Worm (Caenorhabditis elegans) whole organism, L1 larva: ENCODE data around the gene F58A6.2.

Experiments used
- C04F5.9 ChIP-seq: sonication (generic microtip); optimal IDR thresholded peaks from 2 replicates; lab custom pipeline; 2016; ENCODE audit warnings: missing genetic modification characterization, missing compliant biosample characterization
- ama-1 ChIP-seq: fragments of 150-350 bp; optimal IDR thresholded peaks from 2 replicates; lab custom pipeline; 2014
- ceh-8 ChIP-seq: fragments of 200-800 bp; sonication (Bioruptor generic); optimal IDR thresholded peaks from 2 replicates; lab custom pipeline; 2018; ENCODE audit warnings: mild to moderate bottlenecking, missing genetic modification characterization, moderate library complexity, missing compliant biosample characterization
- ceh-82 ChIP-seq, 3 experiments: fragments of 150-350 bp in 1 of 3; sonication (generic microtip) in 2 of 3; optimal IDR thresholded peaks; 2 replicates each; lab custom pipeline; 2014 to 2017; ENCODE audit warnings: missing biosample characterization in 3 of 3, missing genetic modification characterization in 3 of 3
- ceh-90 ChIP-seq: sonication (generic microtip); optimal IDR thresholded peaks from 2 replicates; lab custom pipeline; 2016; ENCODE audit warnings: missing genetic modification characterization, missing compliant biosample characterization
- efl-1 ChIP-seq, 4 experiments: fragments of 150-350 bp; optimal IDR thresholded peaks in 3 of 4; peaks in 1 of 4; 1 replicate in 1 of 4; 2 replicates in 3 of 4; lab custom pipeline; 2014; ENCODE audit warnings: missing biosample characterization in 2 of 4, missing genetic modification characterization in 2 of 4, missing genetic modification reagents in 2 of 4
- jun-1 ChIP-seq: fragments of 150-350 bp; optimal IDR thresholded peaks from 2 replicates; lab custom pipeline; 2014; ENCODE audit warnings: missing biosample characterization, missing genetic modification reagents, missing genetic modification characterization
- lsy-2 ChIP-seq, 2 experiments: fragments of 150-350 bp; optimal IDR thresholded peaks; 2 replicates each; lab custom pipeline; 2014; ENCODE audit warnings: missing biosample characterization in 2 of 2, missing genetic modification characterization in 2 of 2
- rnt-1 ChIP-seq: sonication (generic microtip); optimal IDR thresholded peaks from 2 replicates; lab custom pipeline; 2016; ENCODE audit warnings: mild to moderate bottlenecking, missing genetic modification characterization, moderate library complexity, missing compliant biosample characterization
- unc-62 ChIP-seq: fragments of 150-350 bp; optimal IDR thresholded peaks from 2 replicates; lab custom pipeline; 2014; ENCODE audit warnings: missing biosample characterization, missing genetic modification reagents, missing genetic modification characterization
- ztf-4 ChIP-seq: fragments of 150-350 bp; optimal IDR thresholded peaks from 2 replicates; lab custom pipeline; 2014; ENCODE audit warnings: missing biosample characterization, missing genetic modification characterization

DNA sequence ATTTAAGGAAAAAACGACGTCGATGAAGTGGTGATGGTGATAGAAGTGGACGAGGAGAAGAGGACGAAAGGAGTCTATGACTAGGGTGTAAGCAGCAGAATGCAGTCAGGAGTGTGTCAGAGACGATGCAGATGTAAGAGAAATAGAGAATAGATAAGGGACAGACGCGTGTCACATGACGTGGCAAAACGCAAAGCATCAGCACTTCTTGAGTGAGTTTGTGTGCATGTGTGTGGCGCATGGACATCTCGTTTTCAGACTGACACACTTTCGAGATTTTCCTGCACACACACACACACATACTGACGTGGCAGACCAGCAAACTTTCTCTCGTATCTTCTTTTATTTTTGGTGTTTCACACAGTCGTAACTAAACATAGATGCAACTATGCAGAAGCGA, 45.9 kb downstream of the F58A6.2 start:
- TF ChIP-seq C04F5.9 (tag; lab: Kevin White, UChicago) = no peak
- TF ChIP-seq lsy-2 (tag; optimal IDR thresholded peaks at IDR 0.05; lab: Kevin White, UChicago) = peak; percentile 57 to 67
- peak; percentile 48 for TF ChIP-seq ama-1
- TF ChIP-seq ceh-8 (GFP tag; lab: Kevin White, UChicago) = no peak
- TF ChIP-seq ceh-82 (tag; optimal IDR thresholded peaks at IDR 0.05; lab: Kevin White, UChicago) = peak in 2 of 3 experiments; percentile 35 to 36
- TF ChIP-seq unc-62 (GFP tag; lab: Kevin White, UChicago) = no peak
- TF ChIP-seq ztf-4 = peak; percentile 71
- peak; percentile 43 to 46 for TF ChIP-seq efl-1 (optimal IDR thresholded peaks at IDR 0.05; lab: Kevin White, UChicago)
- TF ChIP-seq efl-1 (GFP tag; optimal IDR thresholded peaks at IDR 0.05 in 1 of 2; lab: Kevin White, UChicago) = peak in 1 of 2 experiments; percentile 90
- no peak for TF ChIP-seq ceh-90 (tag; lab: Kevin White, UChicago)
- peak; percentile 54 for TF ChIP-seq rnt-1 (tag; lab: Kevin White, UChicago)
- peak; percentile 53 for TF ChIP-seq jun-1 (tag; lab: Kevin White, UChicago)
